Worm (Caenorhabditis elegans) whole organism, young adult: ENCODE measurements around the gene hpo-33.

Experiments
- B0336.3 ChIP-seq: fragments of 200-800 bp; sonication (Bioruptor generic); IDR thresholded peaks from 2 replicates; pipeline ENCODE4 v1.3.6; 2022; ENCODE audit warnings: missing genetic modification characterization, missing compliant biosample characterization
- F49E8.2 ChIP-seq: sonication (generic microtip); optimal IDR thresholded peaks from 3 replicates; lab custom pipeline; 2017; ENCODE audit warnings: missing genetic modification characterization, mild to moderate bottlenecking, missing compliant biosample characterization, antibody characterized with exemption, moderate library complexity; ENCODE audit not compliant: insufficient read depth
- F55B11.4 ChIP-seq: sonication (generic microtip); optimal IDR thresholded peaks from 2 replicates; lab custom pipeline; 2016; ENCODE audit warnings: missing compliant biosample characterization, missing genetic modification characterization, borderline replicate concordance; ENCODE audit not compliant: insufficient read depth
- K11D2.4 ChIP-seq: fragments of 200-800 bp; sonication (Bioruptor generic); IDR thresholded peaks from 2 replicates; pipeline ENCODE4 v1.3.6; 2022; ENCODE audit warnings: missing genetic modification reagents, missing genetic modification characterization, missing compliant biosample characterization
- K12H6.12 ChIP-seq: fragments of 200-800 bp; sonication (Bioruptor generic); optimal IDR thresholded peaks from 2 replicates; lab custom pipeline; 2018; ENCODE audit warnings: mild to moderate bottlenecking, missing genetic modification characterization, missing compliant biosample characterization
- ZK185.1 ChIP-seq: sonication (generic microtip); optimal IDR thresholded peaks from 2 replicates; lab custom pipeline; 2016; ENCODE audit warnings: mild to moderate bottlenecking, missing genetic modification characterization, missing compliant biosample characterization; ENCODE audit not compliant: poor library complexity, severe bottlenecking
- aptf-3 ChIP-seq: fragments of 200-800 bp; sonication (Bioruptor generic); IDR thresholded peaks from 2 replicates; pipeline ENCODE4 v1.3.6; 2022; ENCODE audit warnings: missing genetic modification characterization, missing compliant biosample characterization
- atf-7 ChIP-seq: sonication (generic microtip); optimal IDR thresholded peaks from 2 replicates; lab custom pipeline; 2017; ENCODE audit warnings: mild to moderate bottlenecking, missing genetic modification characterization, missing compliant biosample characterization
- attf-6 ChIP-seq: fragments of 200-800 bp; sonication (Bioruptor generic); IDR thresholded peaks from 2 replicates; pipeline ENCODE4 v1.3.6; 2022; ENCODE audit warnings: missing genetic modification reagents, missing genetic modification characterization, missing compliant biosample characterization
- cebp-1 ChIP-seq, 2 experiments: fragments of 200-800 bp in 1 of 2; sonication (Bioruptor generic) in 1 of 2; sonication (generic microtip) in 1 of 2; IDR thresholded peaks in 1 of 2; optimal IDR thresholded peaks in 1 of 2; 2 replicates each; pipeline versions ENCODE4 v1.3.6 to Lab custom; 2017 to 2022; ENCODE audit warnings: missing compliant biosample characterization in 2 of 2, missing genetic modification characterization in 2 of 2, mild to moderate bottlenecking in 1 of 2, missing genetic modification reagents in 1 of 2, moderate library complexity in 1 of 2
- cebp-2 ChIP-seq: fragments of 200-800 bp; sonication (Bioruptor generic); IDR thresholded peaks from 2 replicates; pipeline ENCODE4 v1.3.6; 2022; ENCODE audit warnings: missing genetic modification characterization, missing compliant biosample characterization
- ceh-40 ChIP-seq: fragments of 200-800 bp; sonication (Bioruptor generic); IDR thresholded peaks from 2 replicates; pipeline ENCODE4 v1.3.6; 2022; ENCODE audit warnings: missing genetic modification characterization, missing compliant biosample characterization
- ceh-58 ChIP-seq: fragments of 200-800 bp; sonication (Bioruptor generic); IDR thresholded peaks from 2 replicates; pipeline ENCODE4 v1.3.6; 2022; ENCODE audit warnings: missing genetic modification characterization, missing compliant biosample characterization
- die-1 ChIP-seq: sonication (generic microtip); optimal IDR thresholded peaks from 2 replicates; lab custom pipeline; 2016; ENCODE audit warnings: missing genotype, mild to moderate bottlenecking, missing genetic modification characterization, missing compliant biosample characterization
- egl-18 ChIP-seq: fragments of 200-800 bp; sonication (Bioruptor generic); IDR thresholded peaks from 2 replicates; pipeline ENCODE4 v1.3.6; 2022; ENCODE audit warnings: missing genetic modification reagents, missing genetic modification characterization, missing compliant biosample characterization
- fkh-3 ChIP-seq: sonication (generic microtip); optimal IDR thresholded peaks from 2 replicates; lab custom pipeline; 2016; ENCODE audit warnings: mild to moderate bottlenecking, missing genetic modification characterization, missing compliant biosample characterization
- gei-17 ChIP-seq: fragments of 200-800 bp; sonication (Bioruptor generic); optimal IDR thresholded peaks from 2 replicates; lab custom pipeline; 2018; ENCODE audit warnings: mild to moderate bottlenecking, missing genetic modification characterization, missing compliant biosample characterization
- hmg-1.2 ChIP-seq: fragments of 200-800 bp; sonication (Bioruptor generic); IDR thresholded peaks from 2 replicates; pipeline ENCODE4 v1.3.6; 2022; ENCODE audit warnings: missing genetic modification reagents, missing genetic modification characterization, missing compliant biosample characterization
- hrde-1 ChIP-seq: sonication (generic microtip); optimal IDR thresholded peaks from 2 replicates; lab custom pipeline; 2016; ENCODE audit warnings: missing genetic modification characterization, mild to moderate bottlenecking, missing compliant biosample characterization, moderate library complexity, missing genotype, missing genetic modification reagents, borderline replicate concordance
- let-526 ChIP-seq: fragments of 200-800 bp; sonication (Bioruptor generic); IDR thresholded peaks from 2 replicates; pipeline ENCODE4 v1.3.6; 2022; ENCODE audit warnings: missing genetic modification reagents, missing genetic modification characterization, missing compliant biosample characterization
- lin-26 ChIP-seq: fragments of 200-800 bp; sonication (Bioruptor generic); IDR thresholded peaks from 2 replicates; pipeline ENCODE4 v1.3.6; 2022; ENCODE audit warnings: missing genetic modification reagents, missing genetic modification characterization, missing compliant biosample characterization
- lir-1 ChIP-seq: fragments of 200-800 bp; sonication (Bioruptor generic); conservative IDR thresholded peaks from 2 replicates; pipeline ENCODE4 v1.3.6; 2022; ENCODE audit warnings: missing genetic modification reagents, missing genetic modification characterization, missing compliant biosample characterization
- lsl-1 ChIP-seq: fragments of 200-800 bp; sonication (Bioruptor generic); optimal IDR thresholded peaks from 2 replicates; lab custom pipeline; 2018; ENCODE audit warnings: mild to moderate bottlenecking, missing genetic modification characterization, moderate library complexity, missing compliant biosample characterization
- madf-10 ChIP-seq: sonication (generic microtip); optimal IDR thresholded peaks from 2 replicates; lab custom pipeline; 2016; ENCODE audit warnings: mild to moderate bottlenecking, missing genetic modification characterization, missing compliant biosample characterization
- mes-4 ChIP-seq: sonication (generic microtip); optimal IDR thresholded peaks from 2 replicates; lab custom pipeline; 2016; ENCODE audit warnings: missing genotype, missing genetic modification characterization, missing compliant biosample characterization
- nfya-1 ChIP-seq: sonication (generic microtip); optimal IDR thresholded peaks from 2 replicates; lab custom pipeline; 2017; ENCODE audit warnings: antibody characterized with exemption, missing compliant biosample characterization, missing genetic modification characterization, borderline replicate concordance; ENCODE audit not compliant: insufficient read depth
- rec-8 ChIP-seq, 2 experiments: sonication (generic microtip); optimal IDR thresholded peaks; 2 replicates each; lab custom pipeline; 2016; ENCODE audit warnings: mild to moderate bottlenecking in 2 of 2, missing genetic modification characterization in 2 of 2, missing genetic modification reagents in 2 of 2, missing genotype in 2 of 2, missing biosample characterization in 1 of 2, missing compliant biosample characterization in 1 of 2, moderate library complexity in 1 of 2
- repo-1 ChIP-seq: sonication (generic microtip); optimal IDR thresholded peaks from 2 replicates; lab custom pipeline; 2017; ENCODE audit warnings: mild to moderate bottlenecking, missing genetic modification characterization, missing compliant biosample characterization
- sdz-38 ChIP-seq: sonication (generic microtip); optimal IDR thresholded peaks from 2 replicates; lab custom pipeline; 2016; ENCODE audit warnings: missing genotype, missing genetic modification characterization, missing compliant biosample characterization
- snpc-1.1 ChIP-seq: sonication (generic microtip); optimal IDR thresholded peaks from 2 replicates; lab custom pipeline; 2017; ENCODE audit warnings: missing genetic modification characterization, mild to moderate bottlenecking, missing compliant biosample characterization, antibody characterized with exemption, moderate library complexity, missing genotype, missing genetic modification reagents; ENCODE audit not compliant: insufficient read depth
- snpc-3.4 ChIP-seq: sonication (generic microtip); optimal IDR thresholded peaks from 2 replicates; lab custom pipeline; 2017; ENCODE audit warnings: missing genetic modification characterization, mild to moderate bottlenecking, missing compliant biosample characterization, antibody characterized with exemption, moderate library complexity, missing genotype, missing genetic modification reagents
- somi-1 ChIP-seq: fragments of 200-800 bp; sonication (Bioruptor generic); optimal IDR thresholded peaks from 2 replicates; lab custom pipeline; 2018; ENCODE audit warnings: mild to moderate bottlenecking, missing genetic modification characterization, missing compliant biosample characterization
- tlf-1 ChIP-seq: fragments of 200-800 bp; sonication (Bioruptor generic); optimal IDR thresholded peaks from 2 replicates; lab custom pipeline; 2018; ENCODE audit warnings: mild to moderate bottlenecking, missing genetic modification characterization, missing compliant biosample characterization
- ztf-25 ChIP-seq: fragments of 200-800 bp; sonication (Bioruptor generic); IDR thresholded peaks from 2 replicates; pipeline ENCODE4 v1.3.6; 2022; ENCODE audit warnings: missing genetic modification reagents, missing genetic modification characterization, missing compliant biosample characterization
- ztf-28 ChIP-seq: fragments of 200-800 bp; sonication (Bioruptor generic); IDR thresholded peaks from 2 replicates; pipeline ENCODE4 v1.3.6; 2022; ENCODE audit warnings: missing genetic modification reagents, missing genetic modification characterization, missing compliant biosample characterization

hpo-33 gene

ce11 chrV:17005189-17005588 lies 37.2 kb upstream of the hpo-33 start, which contains the start of gene srh-131:
srh-131 (plus strand) TSS chrV:17005489.
- TF ChIP-seq attf-6 (no peak), ZK185.1 (tag; lab: Kevin White, UChicago) (no peak), hmg-1.2 (no peak), lin-26 (GFP tag; lab: Robert Waterston, UW) (no peak), rec-8 (tag; optimal IDR thresholded peaks at IDR 0.05; lab: Kevin White, UChicago) (no peak), cebp-1 (GFP tag; IDR thresholded peaks at IDR 0.05; lab: Robert Waterston, UW) (no peak), cebp-1 (tag; optimal IDR thresholded peaks at IDR 0.05; lab: Kevin White, UChicago) (no peak), mes-4 (tag; lab: Kevin White, UChicago) (no peak), hrde-1 (tag; lab: Kevin White, UChicago) (no peak), die-1 (tag; lab: Kevin White, UChicago) (no peak)
- TF ChIP-seq, all 124 proteins: peak for 0

ce11 chrV:17008302-17008701 lies 34.1 kb upstream of the hpo-33 start, which contains the start of gene sri-69:
sri-69 (minus strand) TSS chrV:17008402.
- no peak for TF ChIP-seq atf-7
- no peak for TF ChIP-seq egl-18 (GFP tag; lab: Robert Waterston, UW)
- TF ChIP-seq snpc-3.4 (tag; lab: Kevin White, UChicago), result no peak
- no peak for TF ChIP-seq ztf-28 (GFP tag; lab: Robert Waterston, UW)
- no peak for TF ChIP-seq snpc-1.1 (tag; lab: Kevin White, UChicago)
- no peak for TF ChIP-seq gei-17 (GFP tag; lab: Kevin White, UChicago)
- TF ChIP-seq lsl-1, result no peak
- no peak for TF ChIP-seq fkh-3 (tag; lab: Kevin White, UChicago)
- TF ChIP-seq K12H6.12, result no peak
- no peak for TF ChIP-seq madf-10 (tag; lab: Kevin White, UChicago)
- TF ChIP-seq repo-1, result no peak
- TF ChIP-seq B0336.3 (GFP tag; lab: Robert Waterston, UW), result no peak
- TF ChIP-seq sdz-38 (tag; lab: Kevin White, UChicago), result no peak
- no peak for TF ChIP-seq ceh-58 (GFP tag; lab: Robert Waterston, UW)
- TF ChIP-seq lir-1 (GFP tag; lab: Robert Waterston, UW), result no peak
- no peak for TF ChIP-seq K11D2.4
- TF ChIP-seq, all 124 proteins: peak for 0

DNA sequence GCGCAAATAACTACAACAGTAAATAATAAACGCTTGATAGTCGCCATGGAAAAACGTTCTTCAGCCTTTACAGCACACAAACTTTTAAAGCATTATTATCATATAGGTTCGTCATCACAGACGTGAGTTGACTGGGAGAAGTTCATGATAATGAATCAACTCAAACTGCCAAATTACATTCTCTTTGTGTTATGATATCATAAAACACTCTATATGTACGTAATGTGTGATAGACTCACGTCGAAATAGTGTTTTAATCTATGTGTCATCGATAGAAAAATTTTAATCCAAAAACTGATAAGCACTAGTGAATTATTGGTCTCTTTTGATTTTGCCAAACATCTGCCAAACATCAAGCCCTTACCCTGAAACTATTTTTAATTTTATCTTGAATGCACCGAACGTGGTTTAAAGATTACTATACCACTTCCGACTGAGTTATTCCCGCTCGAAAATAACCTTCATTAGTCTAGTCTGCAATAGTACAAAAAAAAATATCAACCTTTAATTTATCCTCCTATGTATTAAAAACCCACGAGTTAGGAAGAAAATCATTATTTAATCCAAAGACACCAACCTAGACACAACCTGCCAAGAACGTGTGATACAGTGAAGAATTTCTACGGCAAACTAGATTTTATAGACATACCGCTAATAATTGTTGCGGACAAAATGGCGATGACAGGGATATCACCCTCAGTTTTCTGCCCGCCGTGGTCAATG lies 32.9 kb upstream of the hpo-33 start, which contains the start of the genes clc-12 and clec-240:
Gene clc-12 (minus strand): TSS at position 47 of the 723 bp plus-strand sequence.
Gene clec-240 (plus strand): TSS at position 673 of the 723 bp plus-strand sequence.
- no peak for TF ChIP-seq F49E8.2 (tag; lab: Kevin White, UChicago)

DNA sequence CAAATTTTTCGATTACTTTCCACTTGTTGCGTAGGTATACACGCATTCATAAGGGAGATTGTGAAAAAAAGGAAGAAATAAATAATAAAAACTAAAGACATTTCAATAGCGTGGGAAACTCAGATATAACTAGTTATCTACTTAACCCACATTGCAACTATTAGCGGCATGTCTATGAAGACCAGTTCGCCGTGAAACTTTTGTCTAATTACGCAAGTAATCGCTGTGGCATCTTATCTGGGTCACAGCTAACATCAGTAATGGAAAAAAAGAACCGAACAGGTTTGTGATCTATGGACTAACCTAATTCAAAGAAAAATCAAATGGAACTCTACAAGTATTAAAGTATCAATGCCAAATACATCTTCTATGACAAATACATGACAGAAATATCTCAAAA lies 29.1 kb upstream of the hpo-33 start, which contains the start of gene clec-241:
Gene clec-241 (minus strand): TSS at position 101 of the 400 bp plus-strand sequence.
- no peak for TF ChIP-seq ceh-40 (GFP tag; lab: Robert Waterston, UW)
- no peak for TF ChIP-seq F55B11.4 (tag; lab: Kevin White, UChicago)
- no peak for TF ChIP-seq tlf-1 (GFP tag; lab: Kevin White, UChicago)
- TF ChIP-seq let-526, result no peak
- no peak for TF ChIP-seq nfya-1 (tag; lab: Kevin White, UChicago)
- TF ChIP-seq somi-1 (GFP tag; lab: Kevin White, UChicago), result no peak
- no peak for TF ChIP-seq cebp-2 (GFP tag; lab: Robert Waterston, UW)
- no peak for TF ChIP-seq aptf-3
- no peak for TF ChIP-seq ztf-25 (GFP tag; lab: Robert Waterston, UW)
